Worm (Caenorhabditis elegans) whole organism, L3 larva: ENCODE results near the gene hmg-1.1.

Experiments
- ceh-16 ChIP-seq: sonication (generic microtip); optimal IDR thresholded peaks from 2 replicates; lab custom pipeline; 2017; ENCODE audit warnings: missing biosample characterization, missing genetic modification characterization
- ceh-82 ChIP-seq: fragments of 150-350 bp; optimal IDR thresholded peaks from 2 replicates; lab custom pipeline; 2014; ENCODE audit warnings: missing biosample characterization, missing genetic modification characterization
- elt-2 ChIP-seq: sonication (generic microtip); optimal IDR thresholded peaks from 2 replicates; lab custom pipeline; 2016; ENCODE audit warnings: missing genetic modification reagents, mild to moderate bottlenecking, missing genetic modification characterization, missing compliant biosample characterization
- nfya-1 ChIP-seq: sonication (generic microtip); optimal IDR thresholded peaks from 2 replicates; lab custom pipeline; 2017; ENCODE audit warnings: missing genetic modification characterization, mild to moderate bottlenecking, missing compliant biosample characterization, antibody characterized with exemption, moderate library complexity; ENCODE audit not compliant: insufficient read depth
- nhr-76 ChIP-seq: fragments of 150-350 bp; sonication (generic microtip); optimal IDR thresholded peaks from 5 replicates; lab custom pipeline; 2014; ENCODE audit warnings: missing biosample characterization, missing genetic modification characterization
- nhr-77 ChIP-seq: fragments of 150-350 bp; optimal IDR thresholded peaks from 2 replicates; lab custom pipeline; 2014; ENCODE audit warnings: missing biosample characterization, missing genetic modification characterization
- pqm-1 ChIP-seq: fragments of 150-350 bp; optimal IDR thresholded peaks from 2 replicates; lab custom pipeline; 2017; ENCODE audit warnings: missing biosample characterization, missing genetic modification characterization, inconsistent platforms
- skn-1 ChIP-seq: fragments of 150-350 bp; optimal IDR thresholded peaks from 2 replicates; lab custom pipeline; 2014; ENCODE audit warnings: missing biosample characterization, missing genetic modification characterization
- zag-1 ChIP-seq: fragments of 150-350 bp; optimal IDR thresholded peaks from 2 replicates; lab custom pipeline; 2014; ENCODE audit warnings: missing biosample characterization, missing genetic modification characterization

hmg-1.1 gene

ce11 chrII:14297050-14297449 is 46.6 kb downstream of the hmg-1.1 start, which contains the start of gene Y54G11A.7:
Gene Y54G11A.7, plus strand, starts transcription at chrII:14297305.
- TF ChIP-seq elt-2 (tag; lab: Kevin White, UChicago) = peak; percentile 36

- no peak for TF ChIP-seq ceh-16 (tag; lab: Kevin White, UChicago)
- TF ChIP-seq nfya-1 (tag; lab: Kevin White, UChicago) = no peak
- no peak for TF ChIP-seq nhr-76 (tag; lab: Kevin White, UChicago)
- no peak for TF ChIP-seq pqm-1 (tag; lab: Kevin White, UChicago)
- no peak for TF ChIP-seq skn-1 (tag; lab: Kevin White, UChicago)
- TF ChIP-seq ceh-82 (tag; lab: Kevin White, UChicago) = no peak
- TF ChIP-seq nhr-77 (tag; lab: Kevin White, UChicago) = no peak
- no peak for TF ChIP-seq zag-1 (tag; lab: Kevin White, UChicago)
- TF ChIP-seq elt-2 (tag; lab: Kevin White, UChicago) = peak; percentile 20
Observed at ce11 chrII:14299254-14299759, 48.8 kb downstream of the hmg-1.1 start.
